Fruit fly (Drosophila melanogaster) whole organism, prepupa: Measurements from ENCODE around the gene brun.
A peak's percentile ranks its signal among the peaks of the same experiment; 100 is the strongest.

ENCODE experiments used
- Blimp-1 ChIP-seq: fragments of 200-800 bp; sonication (Bioruptor generic); optimal IDR thresholded peaks from 3 replicates; lab custom pipeline; 2017; ENCODE audit warnings: missing biosample characterization, missing genetic modification characterization, mild to moderate bottlenecking, moderate library complexity, missing genetic modification reagents
- CG10631 ChIP-seq: fragments of 200-800 bp; sonication (Bioruptor generic); optimal IDR thresholded peaks from 2 replicates; lab custom pipeline; 2016; ENCODE audit warnings: missing biosample characterization, missing genetic modification characterization
- CG10669 ChIP-seq: fragments of 200-800 bp; sonication (Bioruptor generic); optimal IDR thresholded peaks from 3 replicates; lab custom pipeline; 2018; ENCODE audit warnings: missing biosample characterization, mild to moderate bottlenecking, missing genetic modification characterization, moderate library complexity
- CG11294 ChIP-seq: fragments of 200-800 bp; sonication (Bioruptor generic); IDR thresholded peaks from 2 replicates; pipeline ENCODE4 v1.3.6; 2022; ENCODE audit warnings: missing biosample characterization, missing genetic modification characterization
- CG11762 ChIP-seq: fragments of 200-800 bp; sonication (Bioruptor generic); optimal IDR thresholded peaks from 3 replicates; lab custom pipeline; 2016; ENCODE audit warnings: missing biosample characterization, missing genetic modification characterization; ENCODE audit not compliant: insufficient read depth
- CG11902 ChIP-seq: fragments of 200-800 bp; sonication (Bioruptor generic); optimal IDR thresholded peaks from 3 replicates; lab custom pipeline; 2016; ENCODE audit warnings: missing biosample characterization, missing genetic modification characterization
- CG1621 ChIP-seq: fragments of 200-800 bp; sonication (Bioruptor generic); optimal IDR thresholded peaks from 3 replicates; lab custom pipeline; 2018; ENCODE audit warnings: missing biosample characterization, mild to moderate bottlenecking, missing genetic modification characterization
- CG16779 ChIP-seq: fragments of 200-800 bp; sonication (Bioruptor generic); optimal IDR thresholded peaks from 3 replicates; lab custom pipeline; 2017; ENCODE audit warnings: missing biosample characterization, mild to moderate bottlenecking, missing genetic modification characterization
- CG3032 ChIP-seq: fragments of 200-800 bp; optimal IDR thresholded peaks from 2 replicates; lab custom pipeline; 2019; ENCODE audit warnings: missing biosample characterization, mild to moderate bottlenecking, missing genetic modification characterization, moderate library complexity
- CG31627 ChIP-seq: fragments of 200-800 bp; sonication (Bioruptor generic); optimal IDR thresholded peaks from 3 replicates; lab custom pipeline; 2016; ENCODE audit warnings: missing biosample characterization, missing genetic modification characterization
- CG3919 ChIP-seq: fragments of 200-800 bp; sonication (Bioruptor generic); optimal IDR thresholded peaks from 3 replicates; lab custom pipeline; 2016; ENCODE audit warnings: missing biosample characterization, missing genetic modification characterization
- CG4318 ChIP-seq: fragments of 200-800 bp; sonication (Bioruptor generic); optimal IDR thresholded peaks from 3 replicates; lab custom pipeline; 2017; ENCODE audit warnings: missing biosample characterization, mild to moderate bottlenecking, missing genetic modification characterization
- CG6163 ChIP-seq: fragments of 200-800 bp; sonication (Bioruptor generic); IDR thresholded peaks from 3 replicates; pipeline ENCODE4 v1.3.6; 2022; ENCODE audit warnings: missing biosample characterization, missing genetic modification characterization
- CG6276 ChIP-seq: fragments of 200-800 bp; sonication (Bioruptor generic); optimal IDR thresholded peaks from 2 replicates; lab custom pipeline; 2017; ENCODE audit warnings: missing biosample characterization, mild to moderate bottlenecking, missing genetic modification characterization
- CG6792 ChIP-seq: fragments of 200-800 bp; sonication (Bioruptor generic); optimal IDR thresholded peaks from 3 replicates; lab custom pipeline; 2016; ENCODE audit warnings: missing biosample characterization, missing genetic modification characterization
- CG6808 ChIP-seq: fragments of 200-800 bp; sonication (Bioruptor generic); optimal IDR thresholded peaks from 3 replicates; lab custom pipeline; 2017; ENCODE audit warnings: missing biosample characterization, missing genetic modification characterization, mild to moderate bottlenecking, moderate library complexity, missing genetic modification reagents
- CG6854 ChIP-seq: fragments of 200-800 bp; sonication (Bioruptor generic); optimal IDR thresholded peaks from 2 replicates; lab custom pipeline; 2017; ENCODE audit warnings: missing biosample characterization, mild to moderate bottlenecking, missing genetic modification characterization
- CG8119 ChIP-seq: fragments of 200-800 bp; sonication (Bioruptor generic); IDR thresholded peaks from 3 replicates; pipeline ENCODE4 v1.3.6; 2022; ENCODE audit warnings: missing biosample characterization, missing genetic modification characterization
- CG8632 ChIP-seq: fragments of 200-800 bp; sonication (Bioruptor generic); optimal IDR thresholded peaks from 3 replicates; lab custom pipeline; 2016; ENCODE audit warnings: missing biosample characterization, missing genetic modification characterization
- Eip75B ChIP-seq: fragments of 200-800 bp; sonication (Bioruptor generic); optimal IDR thresholded peaks from 3 replicates; lab custom pipeline; 2016; ENCODE audit warnings: missing biosample characterization, missing genetic modification characterization
- Eip78C ChIP-seq: fragments of 200-800 bp; sonication (Bioruptor generic); peaks from one replicate; lab custom pipeline; 2016; ENCODE audit warnings: missing biosample characterization, missing genetic modification characterization
- Ets21C ChIP-seq: fragments of 200-800 bp; sonication (Bioruptor generic); optimal IDR thresholded peaks from 3 replicates; lab custom pipeline; 2016; ENCODE audit warnings: missing biosample characterization, missing genetic modification characterization
- Ets96B ChIP-seq: fragments of 200-800 bp; optimal IDR thresholded peaks from 2 replicates; lab custom pipeline; 2019; ENCODE audit warnings: missing biosample characterization, mild to moderate bottlenecking, missing genetic modification characterization, moderate library complexity
- Gug ChIP-seq: fragments of 200-800 bp; sonication (Bioruptor generic); IDR thresholded peaks from 2 replicates; pipeline ENCODE4 v1.3.6; 2022; ENCODE audit warnings: missing biosample characterization, missing genetic modification characterization
- Hr38 ChIP-seq: sonication (Bioruptor generic); optimal IDR thresholded peaks from 2 replicates; lab custom pipeline; 2016; ENCODE audit warnings: missing biosample characterization, missing genetic modification characterization
- Hr39 ChIP-seq: fragments of 200-800 bp; sonication (Bioruptor generic); optimal IDR thresholded peaks from 2 replicates; lab custom pipeline; 2016; ENCODE audit warnings: missing biosample characterization, missing genetic modification characterization
- Hr4 ChIP-seq: fragments of 200-800 bp; sonication (Bioruptor generic); optimal IDR thresholded peaks from 3 replicates; lab custom pipeline; 2016; ENCODE audit warnings: missing biosample characterization, missing genetic modification characterization
- Lpt ChIP-seq: fragments of 200-800 bp; sonication (Bioruptor generic); optimal IDR thresholded peaks from 3 replicates; lab custom pipeline; 2016; ENCODE audit warnings: missing biosample characterization, missing genetic modification characterization
- Met ChIP-seq: fragments of 200-800 bp; sonication (Bioruptor generic); optimal IDR thresholded peaks from 3 replicates; lab custom pipeline; 2016; ENCODE audit warnings: missing biosample characterization, missing genetic modification characterization
- OdsH ChIP-seq: fragments of 200-800 bp; sonication (Bioruptor generic); optimal IDR thresholded peaks from 3 replicates; lab custom pipeline; 2016; ENCODE audit warnings: missing biosample characterization, missing genetic modification characterization
- Smox ChIP-seq: fragments of 200-800 bp; sonication (Bioruptor generic); optimal IDR thresholded peaks from 3 replicates; lab custom pipeline; 2016; ENCODE audit warnings: missing biosample characterization, missing genetic modification characterization
- achi ChIP-seq: fragments of 200-800 bp; sonication (Bioruptor generic); optimal IDR thresholded peaks from 3 replicates; lab custom pipeline; 2016; ENCODE audit warnings: missing biosample characterization, missing genetic modification characterization
- cyc ChIP-seq: fragments of 200-800 bp; sonication (Bioruptor generic); optimal IDR thresholded peaks from 3 replicates; lab custom pipeline; 2016; ENCODE audit warnings: missing biosample characterization, missing genetic modification characterization
- dsx ChIP-seq: fragments of 200-800 bp; optimal IDR thresholded peaks from 3 replicates; lab custom pipeline; 2019; ENCODE audit warnings: missing biosample characterization, mild to moderate bottlenecking, missing genetic modification characterization, moderate library complexity; ENCODE audit not compliant: poor library complexity, severe bottlenecking
- esn ChIP-seq: fragments of 200-800 bp; sonication (Bioruptor generic); optimal IDR thresholded peaks from 2 replicates; lab custom pipeline; 2016; ENCODE audit warnings: missing biosample characterization, mild to moderate bottlenecking, missing genetic modification characterization, moderate library complexity
- fd85E ChIP-seq: fragments of 200-800 bp; sonication (Bioruptor generic); optimal IDR thresholded peaks from 3 replicates; lab custom pipeline; 2016; ENCODE audit warnings: missing biosample characterization, missing genetic modification characterization
- lz ChIP-seq: fragments of 200-800 bp; sonication (Bioruptor generic); optimal IDR thresholded peaks from 3 replicates; lab custom pipeline; 2016; ENCODE audit warnings: missing biosample characterization, missing genetic modification characterization
- net ChIP-seq: fragments of 200-800 bp; sonication (Bioruptor generic); optimal IDR thresholded peaks from 3 replicates; lab custom pipeline; 2016; ENCODE audit warnings: missing biosample characterization, missing genetic modification characterization
- salr ChIP-seq, 2 experiments: fragments of 200-800 bp; sonication (Bioruptor generic); optimal IDR thresholded peaks; 3 replicates each; lab custom pipeline; 2016 to 2018; ENCODE audit warnings: missing biosample characterization in 2 of 2, missing genetic modification characterization in 2 of 2, mild to moderate bottlenecking in 1 of 2
- svp ChIP-seq: fragments of 200-800 bp; sonication (Bioruptor generic); peaks from one replicate; lab custom pipeline; 2016; ENCODE audit warnings: missing biosample characterization, missing genetic modification characterization
- topi ChIP-seq: fragments of 200-800 bp; sonication (Bioruptor generic); optimal IDR thresholded peaks from 3 replicates; lab custom pipeline; 2016; ENCODE audit warnings: missing biosample characterization, missing genetic modification characterization
- vri ChIP-seq: fragments of 200-800 bp; sonication (Bioruptor generic); optimal IDR thresholded peaks from 3 replicates; lab custom pipeline; 2016; ENCODE audit warnings: missing biosample characterization, mild to moderate bottlenecking, missing genetic modification characterization

brun gene

dm6 chr2L:20638413-20638812, 17.6 kb downstream of the brun start:
- TF ChIP-seq CG3032 (tag; lab: Kevin White, UChicago): no peak
- TF ChIP-seq CG6163: peak; percentile 15; the same call in 1 of the 3 replicates
- TF ChIP-seq Eip75B: no peak
- TF ChIP-seq Blimp-1: no peak
- TF ChIP-seq CG11902 (GFP tag; lab: Kevin White, UChicago): no peak
- TF ChIP-seq lz (GFP tag; lab: Kevin White, UChicago): no peak
- no peak for TF ChIP-seq Hr4 (GFP tag; lab: Kevin White, UChicago)
- TF ChIP-seq OdsH: no peak
- no peak for TF ChIP-seq net
- TF ChIP-seq CG11294 (GFP tag; lab: Robert Waterston, UW): no peak
- no peak for TF ChIP-seq CG16779 (tag; lab: Kevin White, UChicago)
- no peak for TF ChIP-seq CG6792 (GFP tag; lab: Kevin White, UChicago)
- TF ChIP-seq CG1621 (tag; lab: Kevin White, UChicago): peak; percentile 58
- TF ChIP-seq CG3919 (GFP tag; lab: Kevin White, UChicago): peak; percentile 12
- peak; percentile 71 for TF ChIP-seq Eip78C (GFP tag; lab: Kevin White, UChicago)
- TF ChIP-seq CG6854 (GFP tag; lab: Kevin White, UChicago): no peak
- TF ChIP-seq fd85E (GFP tag; lab: Kevin White, UChicago): no peak
- peak; percentile 54 for TF ChIP-seq svp
- no peak for TF ChIP-seq CG10669 (GFP tag; lab: Kevin White, UChicago)

- TF ChIP-seq CG6276 (GFP tag; lab: Kevin White, UChicago) (no peak), esn (no peak), Lpt (GFP tag; lab: Kevin White, UChicago) (no peak), topi (GFP tag; lab: Kevin White, UChicago) (no peak)
These were observed 21.8 kb downstream of the brun start, which contains the start of gene CG17472 for dm6 chr2L:20634215-20634614. TSS of gene CG17472 (plus strand) at chr2L:20634515.

dm6 chr2L:20614222-20614621, 41.8 kb downstream of the brun start, which contains the start of gene CG15475:
TSS of gene CG15475 (plus strand) at chr2L:20614522.
- TF ChIP-seq CG11762: no peak
- TF ChIP-seq Blimp-1: no peak
- TF ChIP-seq CG16779 (tag; lab: Kevin White, UChicago): no peak
- TF ChIP-seq salr (GFP tag; optimal IDR thresholded peaks at IDR 0.05; lab: Kevin White, UChicago): no peak
- TF ChIP-seq lz (GFP tag; lab: Kevin White, UChicago): no peak
- TF ChIP-seq dsx (GFP tag; lab: Kevin White, UChicago): no peak
- TF ChIP-seq Met (GFP tag; lab: Kevin White, UChicago): no peak
- no peak for TF ChIP-seq Hr38 (GFP tag; lab: Kevin White, UChicago)
- no peak for TF ChIP-seq Eip78C (GFP tag; lab: Kevin White, UChicago)
- no peak for TF ChIP-seq CG10631
- TF ChIP-seq CG10669 (GFP tag; lab: Kevin White, UChicago): no peak
- no peak for TF ChIP-seq Eip75B
- TF ChIP-seq CG8632 (GFP tag; lab: Kevin White, UChicago): no peak
- TF ChIP-seq Lpt (GFP tag; lab: Kevin White, UChicago): no peak
- TF ChIP-seq CG6854 (GFP tag; lab: Kevin White, UChicago): no peak

dm6 chr2L:20604096-20604495, 51.9 kb downstream of the brun start, which contains the start of gene CG31677:
TSS of gene CG31677 (minus strand) at chr2L:20604196.
- TF ChIP-seq Eip78C (GFP tag; lab: Kevin White, UChicago) (no peak), Ets21C (GFP tag; lab: Kevin White, UChicago) (no peak), vri (GFP tag; lab: Kevin White, UChicago) (no peak), Hr38 (GFP tag; lab: Kevin White, UChicago) (no peak), CG31627 (GFP tag; lab: Kevin White, UChicago) (no peak), cyc (GFP tag; lab: Kevin White, UChicago) (no peak), topi (GFP tag; lab: Kevin White, UChicago) (no peak), Met (GFP tag; lab: Kevin White, UChicago) (no peak), Smox (GFP tag; lab: Kevin White, UChicago) (no peak), CG6808 (GFP tag; lab: Kevin White, UChicago) (no peak), Hr39 (GFP tag; lab: Kevin White, UChicago) (no peak), Gug (GFP tag; lab: Robert Waterston, UW) (no peak), CG8119 (GFP tag; lab: Robert Waterston, UW) (no peak), CG3919 (GFP tag; lab: Kevin White, UChicago) (no peak), Ets96B (no peak), CG6854 (GFP tag; lab: Kevin White, UChicago) (no peak), Lpt (GFP tag; lab: Kevin White, UChicago) (no peak), achi (GFP tag; lab: Kevin White, UChicago) (no peak), CG4318 (GFP tag; lab: Kevin White, UChicago) (no peak)
